Worm (Caenorhabditis elegans): ENCODE measurements around the gene F09G2.1.

F09G2.1 gene

DNA sequence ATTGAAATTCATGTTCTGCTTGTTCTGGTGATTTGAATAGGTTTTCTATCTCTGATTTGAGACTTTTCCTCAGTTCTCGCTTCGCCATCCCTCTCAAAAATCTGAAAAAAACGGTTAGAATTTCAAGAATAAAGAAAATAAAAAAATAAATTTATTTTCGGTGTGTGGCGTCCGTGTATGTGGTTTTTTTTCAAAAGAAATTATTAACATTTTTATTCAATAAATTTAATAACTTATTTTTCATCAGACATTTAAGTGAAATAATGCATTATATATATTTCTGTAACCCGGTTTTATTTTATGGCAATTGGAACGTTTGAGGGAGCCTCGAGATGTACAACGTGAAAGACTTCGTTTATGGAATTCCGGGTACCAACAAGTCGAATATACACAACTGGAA lies 34.7 kb downstream of the F09G2.1 start, which contains the start of gene C05C8.5:
TSS of gene C05C8.5 (minus strand) at position 101 of the 400 bp plus-strand sequence.
- no peak for TF ChIP-seq unc-62 (GFP tag; optimal IDR thresholded peaks at IDR 0.05)

DNA sequence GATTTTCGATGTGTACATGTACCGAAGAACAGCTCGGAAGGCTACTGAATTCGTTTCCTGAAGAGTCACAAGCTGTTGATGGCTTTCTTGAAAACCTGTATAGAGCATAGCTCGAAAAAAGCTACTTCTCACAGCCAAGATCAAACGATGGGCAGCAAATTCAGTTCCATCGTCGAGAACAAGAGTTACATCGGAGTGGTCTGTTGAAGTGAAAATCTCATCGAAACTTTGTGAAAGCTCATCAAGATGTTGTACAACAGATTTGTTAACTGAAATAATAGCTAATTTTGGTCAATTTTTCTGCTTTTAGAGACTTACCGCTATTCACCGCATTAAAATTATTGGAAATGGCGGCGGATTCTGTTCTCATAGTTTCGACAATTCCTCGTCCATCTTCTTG lies 36.7 kb downstream of the F09G2.1 start:
- TF ChIP-seq unc-62 (GFP tag; optimal IDR thresholded peaks at IDR 0.05) = no peak

DNA sequence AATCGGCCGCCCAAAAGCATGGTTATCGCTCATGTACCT lies 36.9 kb downstream of the F09G2.1 start, which contains the start of gene hpo-9:
TSS of gene hpo-9 (minus strand) at position 37 of the 39 bp plus-strand sequence.
- TF ChIP-seq unc-62 (GFP tag; optimal IDR thresholded peaks at IDR 0.05) = no peak

DNA sequence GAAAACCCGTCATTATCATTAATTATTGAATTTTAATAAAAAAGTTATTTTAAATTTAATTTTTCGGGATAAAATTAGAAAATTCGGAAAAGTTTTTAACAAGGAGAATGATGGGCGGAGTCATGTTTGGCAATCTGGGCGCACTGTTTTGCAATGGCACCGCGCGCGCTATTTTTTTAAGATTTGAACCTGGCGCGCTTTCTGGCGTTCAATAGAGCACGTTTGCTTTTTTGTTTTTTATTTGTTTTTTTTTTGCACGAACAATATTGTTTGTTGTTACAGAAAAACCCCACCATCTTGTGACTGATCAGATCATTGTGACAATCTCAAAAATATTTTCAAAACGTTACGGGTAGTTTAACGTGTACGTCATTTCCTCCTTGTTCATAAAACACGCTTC lies 37.1 kb downstream of the F09G2.1 start, which contains the start of gene hyls-1:
TSS of gene hyls-1 (plus strand) at position 249 of the 400 bp plus-strand sequence.
- no peak for TF ChIP-seq unc-62 (GFP tag; optimal IDR thresholded peaks at IDR 0.05)

DNA sequence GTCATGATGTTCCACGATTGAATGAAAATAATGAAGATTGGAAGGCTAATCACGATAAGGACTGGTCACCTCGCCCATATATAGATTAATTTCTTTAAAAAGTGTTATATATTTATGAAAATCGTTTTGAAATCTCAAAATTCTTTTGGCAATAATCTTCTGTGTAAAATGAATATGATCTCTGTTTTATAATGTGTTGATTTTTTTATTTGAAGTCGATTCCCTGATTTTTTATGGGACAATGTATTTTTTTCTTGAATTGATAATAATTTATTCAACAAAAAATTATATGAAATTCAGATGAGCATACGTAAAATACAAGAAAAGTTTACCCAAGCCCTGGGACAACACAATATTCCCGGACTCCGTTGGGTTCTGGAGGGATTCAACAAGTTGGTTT lies 39.4 kb downstream of the F09G2.1 start, which contains the start of gene C05C8.1:
TSS of gene C05C8.1 (plus strand) at position 301 of the 400 bp plus-strand sequence.
- no peak for TF ChIP-seq unc-62 (GFP tag; optimal IDR thresholded peaks at IDR 0.05)

DNA sequence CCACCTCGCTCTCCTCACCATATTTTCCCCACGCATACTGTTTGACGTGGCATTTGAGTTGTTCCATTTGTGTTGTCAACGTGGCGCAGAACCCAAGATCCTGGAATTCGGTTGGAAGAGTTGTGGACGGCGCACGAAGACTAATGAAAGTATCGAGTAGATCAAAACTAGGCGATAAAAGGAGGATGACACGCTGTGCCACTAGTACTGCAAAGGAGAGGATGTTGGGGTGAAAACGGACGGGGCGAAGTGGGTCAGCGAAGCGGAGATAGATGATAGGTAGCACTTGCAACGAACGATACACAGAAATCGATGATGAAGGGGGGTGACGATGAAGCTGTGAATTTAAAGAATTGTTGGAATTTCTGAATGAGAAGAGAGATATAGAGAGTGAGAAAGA lies 46.9 kb downstream of the F09G2.1 start, which contains the start of gene C05C8.7:
TSS of gene C05C8.7 (minus strand) at position 100 of the 400 bp plus-strand sequence.
- no peak for TF ChIP-seq unc-62 (GFP tag; optimal IDR thresholded peaks at IDR 0.05)

DNA sequence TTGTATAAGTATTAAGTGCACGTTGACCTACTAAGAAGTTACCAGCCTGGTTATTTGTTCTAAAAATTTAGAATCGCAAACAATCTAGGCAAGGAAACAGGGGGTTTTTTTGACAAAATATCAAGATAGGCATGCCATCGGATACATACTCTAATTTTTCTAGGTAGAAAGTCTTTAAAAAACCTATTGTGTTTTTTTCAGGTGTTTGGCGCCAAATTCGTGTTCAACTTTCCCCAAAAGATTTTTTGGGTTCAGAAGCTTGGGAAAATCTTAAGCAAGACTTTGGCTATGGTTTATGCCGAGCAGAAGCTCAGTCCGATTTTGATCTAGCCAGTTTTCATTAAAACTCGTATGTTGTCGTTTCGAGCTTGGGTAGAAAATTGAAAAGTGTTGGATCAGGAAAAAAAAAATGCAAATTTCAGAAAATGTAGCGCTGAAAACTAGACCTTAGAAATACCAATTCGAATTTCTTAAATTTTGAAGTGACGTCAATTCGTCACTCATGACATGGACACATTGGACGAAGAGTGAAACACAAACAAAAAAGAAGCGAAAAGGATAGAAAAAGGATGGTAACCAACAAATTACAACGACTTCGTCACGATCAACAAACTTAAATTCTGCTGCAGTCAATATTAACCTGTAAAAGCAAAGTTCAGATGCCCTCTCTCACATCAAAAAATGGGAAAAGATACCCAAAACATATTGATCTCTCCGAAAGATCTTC lies 48.4 kb downstream of the F09G2.1 start:
- TF ChIP-seq unc-62 (GFP tag; optimal IDR thresholded peaks at IDR 0.05) = no peak

DNA sequence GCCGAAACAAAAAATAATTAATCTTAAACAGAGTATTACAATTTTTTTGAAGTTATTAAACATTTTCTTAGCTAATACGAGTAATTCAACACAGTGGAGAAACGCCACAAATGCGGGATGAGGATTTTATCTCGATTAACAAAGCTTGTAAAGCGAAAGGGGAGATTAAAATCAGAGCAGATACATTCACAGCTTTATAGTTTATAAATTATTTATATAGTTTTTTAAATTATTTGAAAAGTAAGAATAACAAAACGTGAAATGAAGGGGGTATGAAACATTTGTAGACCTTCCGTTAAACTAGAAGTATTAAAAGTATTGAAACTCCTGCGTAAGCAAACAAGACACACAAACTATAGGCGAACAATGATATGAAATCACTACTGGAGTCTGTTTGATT lies 55.1 kb downstream of the F09G2.1 start, which contains the start of gene C05C8.8:
TSS of gene C05C8.8 (minus strand) at position 101 of the 400 bp plus-strand sequence.
- TF ChIP-seq unc-62 (GFP tag; optimal IDR thresholded peaks at IDR 0.05) = no peak
